Worm (Caenorhabditis elegans): ENCODE data around the gene egl-10.

ce11 chrV:12488002-12488401 is 25.2 kb upstream of the egl-10 start:
- TF ChIP-seq him-1 (tag; optimal IDR thresholded peaks at IDR 0.05): no peak
- no peak for TF ChIP-seq W03F9.2 (tag; optimal IDR thresholded peaks at IDR 0.05)

Data from whole organism, L4/young adult.